Worm (Caenorhabditis elegans) whole organism, midembryonic: Measurements from ENCODE around the gene fbxa-208.

Experiments used
- T22C8.4 ChIP-seq: fragments of 200-800 bp; sonication (Bioruptor generic); IDR thresholded peaks from 2 replicates; pipeline ENCODE4 v1.3.6; 2022; ENCODE audit warnings: missing genetic modification characterization, missing compliant biosample characterization
- cog-1 ChIP-seq: sonication (generic microtip); optimal IDR thresholded peaks from 2 replicates; lab custom pipeline; 2016; ENCODE audit warnings: missing genetic modification characterization, missing compliant biosample characterization
- flt-1 ChIP-seq: fragments of 200-800 bp; sonication (Bioruptor generic); IDR thresholded peaks from 2 replicates; pipeline ENCODE4 v1.3.6; 2022; ENCODE audit warnings: missing genetic modification characterization, missing compliant biosample characterization
- klf-2 ChIP-seq: fragments of 200-800 bp; sonication (Bioruptor generic); conservative IDR thresholded peaks from 2 replicates; pipeline ENCODE4 v1.3.6; 2022; ENCODE audit warnings: missing genetic modification reagents, missing genetic modification characterization, missing compliant biosample characterization
- med-1 ChIP-seq: sonication (generic microtip); optimal IDR thresholded peaks from 2 replicates; lab custom pipeline; 2017; ENCODE audit warnings: missing genetic modification characterization, mild to moderate bottlenecking, missing compliant biosample characterization, antibody characterized with exemption, missing genetic modification reagents; ENCODE audit not compliant: insufficient read depth
- tab-1 ChIP-seq: fragments of 200-800 bp; sonication (Bioruptor generic); IDR thresholded peaks from 2 replicates; pipeline ENCODE4 v1.3.6; 2022; ENCODE audit warnings: missing genetic modification characterization, missing compliant biosample characterization
- ztf-23 ChIP-seq: fragments of 200-800 bp; sonication (Bioruptor generic); IDR thresholded peaks from 2 replicates; pipeline ENCODE4 v1.3.6; 2022; ENCODE audit warnings: missing genetic modification reagents, missing genetic modification characterization, missing compliant biosample characterization

DNA sequence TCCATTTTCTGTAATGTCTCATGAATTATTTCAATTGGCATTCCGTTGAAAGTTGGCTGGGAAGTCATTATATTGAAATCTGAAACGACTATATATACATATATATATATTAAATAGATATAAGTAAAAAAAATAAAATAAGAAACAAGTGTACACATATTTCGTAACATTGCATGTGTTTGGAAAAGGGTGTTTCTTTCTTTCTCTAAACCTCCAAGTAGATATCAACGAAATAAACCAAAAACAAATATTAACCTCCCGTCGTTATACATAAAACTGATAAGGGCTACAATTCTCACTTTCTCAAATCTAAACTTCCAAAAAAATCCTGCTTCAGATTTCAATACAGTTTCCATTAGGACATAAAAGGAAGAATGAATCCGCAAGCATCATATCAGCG is 51.6 kb downstream of the fbxa-208 start, which contains the start of gene fbxa-79:
- no peak for TF ChIP-seq cog-1 (tag; lab: Kevin White, UChicago)
- TF ChIP-seq tab-1 (GFP tag; lab: Robert Waterston, UW): no peak
- TF ChIP-seq med-1: no peak
- TF ChIP-seq flt-1 (GFP tag; lab: Robert Waterston, UW): no peak
- TF ChIP-seq ztf-23 (GFP tag; lab: Robert Waterston, UW): no peak
- no peak for TF ChIP-seq T22C8.4 (GFP tag; lab: Robert Waterston, UW)
- no peak for TF ChIP-seq klf-2
